Fruit fly (Drosophila melanogaster) whole organism, embryonic: ENCODE measurements around the gene bark.

Experiments
- Asciz ChIP-seq: fragments of 200-800 bp; sonication (Bioruptor generic); optimal IDR thresholded peaks from 2 replicates; lab custom pipeline; 2017; ENCODE audit warnings: missing biosample characterization, mild to moderate bottlenecking, missing genetic modification characterization, missing genetic modification reagents
- Atf6 ChIP-seq: fragments of 200-800 bp; sonication (Bioruptor generic); IDR thresholded peaks from 2 replicates; pipeline ENCODE4 v1.3.6; 2022; ENCODE audit warnings: missing biosample characterization, missing genetic modification characterization
- Blimp-1 ChIP-seq: fragments of 200-800 bp; sonication (Bioruptor generic); optimal IDR thresholded peaks from 3 replicates; lab custom pipeline; 2018; ENCODE audit warnings: missing biosample characterization, missing genetic modification characterization, mild to moderate bottlenecking, moderate library complexity, missing genetic modification reagents
- BtbVII ChIP-seq: fragments of 200-800 bp; sonication (Bioruptor generic); optimal IDR thresholded peaks from 3 replicates; lab custom pipeline; 2017; ENCODE audit warnings: missing biosample characterization, mild to moderate bottlenecking, missing genetic modification characterization
- C15 ChIP-seq: fragments of 200-800 bp; sonication (Bioruptor generic); IDR thresholded peaks from 3 replicates; pipeline ENCODE4 v1.3.6; 2022; ENCODE audit warnings: missing biosample characterization, missing genetic modification characterization
- CG11085 ChIP-seq: fragments of 200-800 bp; sonication (Bioruptor generic); IDR thresholded peaks from 2 replicates; pipeline ENCODE4 v1.3.6; 2022; ENCODE audit warnings: missing biosample characterization, missing genetic modification characterization
- CG11247 ChIP-seq: fragments of 200-800 bp; sonication (Bioruptor generic); IDR thresholded peaks from 2 replicates; pipeline ENCODE4 v1.3.6; 2022; ENCODE audit warnings: missing biosample characterization, missing genetic modification characterization
- CG11723 ChIP-seq: fragments of 200-800 bp; sonication (Bioruptor generic); optimal IDR thresholded peaks from 2 replicates; lab custom pipeline; 2017; ENCODE audit warnings: missing biosample characterization, mild to moderate bottlenecking, missing genetic modification characterization
- CG13424 ChIP-seq: fragments of 200-800 bp; sonication (Bioruptor generic); optimal IDR thresholded peaks from 2 replicates; lab custom pipeline; 2019; ENCODE audit warnings: missing biosample characterization, mild to moderate bottlenecking, missing genetic modification characterization, moderate library complexity
- CG13775 ChIP-seq: fragments of 200-800 bp; sonication (Bioruptor generic); optimal IDR thresholded peaks from 3 replicates; lab custom pipeline; 2017; ENCODE audit warnings: missing biosample characterization, mild to moderate bottlenecking, missing genetic modification characterization
- CG14667 ChIP-seq: fragments of 200-800 bp; sonication (Bioruptor generic); IDR thresholded peaks from 2 replicates; pipeline ENCODE4 v1.3.6; 2022; ENCODE audit warnings: missing biosample characterization, missing genetic modification characterization
- CG33557 ChIP-seq: fragments of 200-800 bp; sonication (Bioruptor generic); optimal IDR thresholded peaks from 2 replicates; lab custom pipeline; 2019; ENCODE audit warnings: missing biosample characterization, mild to moderate bottlenecking, missing genetic modification characterization, moderate library complexity
- CG4404 ChIP-seq: fragments of 200-800 bp; sonication (Bioruptor generic); IDR thresholded peaks from 2 replicates; pipeline ENCODE4 v1.3.6; 2022; ENCODE audit warnings: missing biosample characterization, missing genetic modification characterization
- CG6683 ChIP-seq: fragments of 200-800 bp; sonication (Bioruptor generic); optimal IDR thresholded peaks from 2 replicates; lab custom pipeline; 2017; ENCODE audit warnings: missing biosample characterization, mild to moderate bottlenecking, missing genetic modification characterization, missing genetic modification reagents
- CG6689 ChIP-seq: fragments of 200-800 bp; sonication (Bioruptor generic); IDR thresholded peaks from 2 replicates; pipeline ENCODE4 v1.3.6; 2022; ENCODE audit warnings: missing biosample characterization, missing genetic modification characterization
- CG7786 ChIP-seq: fragments of 200-800 bp; sonication (Bioruptor generic); optimal IDR thresholded peaks from 2 replicates; lab custom pipeline; 2016; ENCODE audit warnings: missing biosample characterization, missing genetic modification characterization
- CG7963 ChIP-seq: fragments of 200-800 bp; sonication (Bioruptor generic); IDR thresholded peaks from 3 replicates; pipeline ENCODE4 v1.3.6; 2022; ENCODE audit warnings: missing biosample characterization, missing genetic modification characterization; ENCODE audit not compliant: partially characterized antibody
- CG8478 ChIP-seq: fragments of >200 bp; optimal IDR thresholded peaks from 2 replicates; lab custom pipeline; 2018
- CG9609 ChIP-seq: fragments of 200-800 bp; sonication (Bioruptor generic); optimal IDR thresholded peaks from 3 replicates; lab custom pipeline; 2016; ENCODE audit warnings: missing biosample characterization, missing genetic modification characterization
- CG9932 ChIP-seq: fragments of 200-800 bp; sonication (Bioruptor generic); IDR thresholded peaks from 2 replicates; pipeline ENCODE4 v1.3.6; 2022; ENCODE audit warnings: missing biosample characterization, missing genetic modification characterization
- CkIIα-i1 ChIP-seq: fragments of 200-800 bp; sonication (Bioruptor generic); IDR thresholded peaks from 2 replicates; pipeline ENCODE4 v1.3.6; 2022; ENCODE audit warnings: missing biosample characterization, missing genetic modification characterization
- Dip3 ChIP-seq: fragments of 200-800 bp; sonication (Bioruptor generic); optimal IDR thresholded peaks from 3 replicates; lab custom pipeline; 2016; ENCODE audit warnings: missing biosample characterization, missing genetic modification characterization
- E2f2 ChIP-seq: fragments of 200-800 bp; sonication (Bioruptor generic); IDR thresholded peaks from 2 replicates; pipeline ENCODE4 v1.3.6; 2022; ENCODE audit warnings: missing biosample characterization, missing genetic modification characterization
- Eip74EF ChIP-seq, 2 experiments: fragments of 200-800 bp in 1 of 2; fragments of >200 bp in 1 of 2; sonication (Bioruptor generic) in 1 of 2; optimal IDR thresholded peaks; 2 replicates each; lab custom pipeline; 2017 to 2019; ENCODE audit warnings: missing biosample characterization in 2 of 2, missing genetic modification characterization in 2 of 2, mild to moderate bottlenecking in 1 of 2, moderate library complexity in 1 of 2
- Ets97D ChIP-seq: fragments of 200-800 bp; sonication (Bioruptor generic); optimal IDR thresholded peaks from 3 replicates; lab custom pipeline; 2016; ENCODE audit warnings: missing biosample characterization, missing genetic modification characterization
- HLH4C ChIP-seq: fragments of 200-800 bp; sonication (Bioruptor generic); IDR thresholded peaks from 3 replicates; pipeline ENCODE4 v1.3.6; 2022; ENCODE audit warnings: missing biosample characterization, missing genetic modification characterization; ENCODE audit not compliant: partially characterized antibody
- Hr3 ChIP-seq: fragments of 200-800 bp; sonication (Bioruptor generic); optimal IDR thresholded peaks from 3 replicates; lab custom pipeline; 2016; ENCODE audit warnings: missing biosample characterization, missing genetic modification characterization
- Lhr ChIP-seq: fragments of 200-800 bp; sonication (Bioruptor generic); optimal IDR thresholded peaks from 3 replicates; lab custom pipeline; 2017; ENCODE audit warnings: mild to moderate bottlenecking, missing biosample characterization, missing genetic modification reagents, missing genetic modification characterization
- MBD-R2 ChIP-seq: fragments of 200-800 bp; sonication (Bioruptor generic); IDR thresholded peaks from 2 replicates; pipeline ENCODE4 v1.3.6; 2022; ENCODE audit warnings: missing biosample characterization, missing genetic modification characterization
- Med ChIP-seq: fragments of 200-800 bp; sonication (Bioruptor generic); peaks from one replicate; lab custom pipeline; 2016; ENCODE audit warnings: missing biosample characterization, missing genetic modification characterization, mild to moderate bottlenecking, inconsistent platforms, moderate library complexity
- NC2β ChIP-seq: fragments of 200-800 bp; sonication (Bioruptor generic); optimal IDR thresholded peaks from 2 replicates; lab custom pipeline; 2016; ENCODE audit warnings: missing biosample characterization, missing genetic modification characterization
- Xrp1 ChIP-seq: fragments of 200-800 bp; sonication (Bioruptor generic); IDR thresholded peaks from 2 replicates; pipeline ENCODE4 v1.3.6; 2022; ENCODE audit warnings: missing biosample characterization, missing genetic modification characterization
- amos ChIP-seq: fragments of 200-800 bp; sonication (Bioruptor generic); IDR thresholded peaks from 2 replicates; pipeline ENCODE4 v1.3.6; 2022; ENCODE audit warnings: missing biosample characterization, missing genetic modification characterization; ENCODE audit not compliant: partially characterized antibody
- az2 ChIP-seq: fragments of 200-800 bp; sonication (Bioruptor generic); optimal IDR thresholded peaks from 3 replicates; lab custom pipeline; 2016; ENCODE audit warnings: missing biosample characterization, missing genetic modification characterization
- cato ChIP-seq: fragments of 200-800 bp; sonication (Bioruptor generic); optimal IDR thresholded peaks from 2 replicates; lab custom pipeline; 2016; ENCODE audit warnings: missing biosample characterization, missing genetic modification characterization, borderline replicate concordance
- ci ChIP-seq: fragments of 200-800 bp; sonication (Bioruptor generic); IDR thresholded peaks from 3 replicates; pipeline ENCODE4 v1.3.6; 2022; ENCODE audit warnings: missing biosample characterization, missing genetic modification characterization
- danr ChIP-seq: fragments of 200-800 bp; sonication (Bioruptor generic); IDR thresholded peaks from 2 replicates; pipeline ENCODE4 v1.3.6; 2022; ENCODE audit warnings: missing biosample characterization, missing genetic modification characterization
- dati ChIP-seq: fragments of 200-800 bp; sonication (Bioruptor generic); IDR thresholded peaks from 2 replicates; pipeline ENCODE4 v1.3.6; 2022; ENCODE audit warnings: missing biosample characterization, missing genetic modification characterization
- en ChIP-seq: fragments of 200-800 bp; sonication (Bioruptor generic); optimal IDR thresholded peaks from 2 replicates; lab custom pipeline; 2016; ENCODE audit warnings: missing biosample characterization, missing genetic modification characterization
- exex ChIP-seq: fragments of 200-800 bp; sonication (Bioruptor generic); optimal IDR thresholded peaks from 4 replicates; lab custom pipeline; 2018; ENCODE audit warnings: missing biosample characterization, mild to moderate bottlenecking, missing genetic modification characterization, moderate library complexity
- fd96Cb ChIP-seq: fragments of 200-800 bp; sonication (Bioruptor generic); optimal IDR thresholded peaks from 2 replicates; lab custom pipeline; 2018; ENCODE audit warnings: missing biosample characterization, mild to moderate bottlenecking, missing genetic modification characterization, moderate library complexity
- gcm2 ChIP-seq: fragments of 200-800 bp; sonication (Bioruptor generic); optimal IDR thresholded peaks from 2 replicates; lab custom pipeline; 2016; ENCODE audit warnings: missing biosample characterization, missing genetic modification characterization
- gsb-n ChIP-seq: fragments of 200-800 bp; sonication (Bioruptor generic); optimal IDR thresholded peaks from 3 replicates; lab custom pipeline; 2018; ENCODE audit warnings: missing biosample characterization, mild to moderate bottlenecking, missing genetic modification characterization
- gt ChIP-seq: fragments of 200-800 bp; sonication (Bioruptor generic); IDR thresholded peaks from 2 replicates; pipeline ENCODE4 v1.3.6; 2022; ENCODE audit warnings: missing biosample characterization, missing genetic modification characterization
- her ChIP-seq: fragments of 200-800 bp; sonication (Bioruptor generic); optimal IDR thresholded peaks from 2 replicates; lab custom pipeline; 2016; ENCODE audit warnings: missing biosample characterization, missing genetic modification characterization
- odd ChIP-seq: fragments of 200-800 bp; sonication (Bioruptor generic); optimal IDR thresholded peaks from 2 replicates; lab custom pipeline; 2017; ENCODE audit warnings: missing biosample characterization, mild to moderate bottlenecking, missing genetic modification characterization
- pho ChIP-seq: fragments of 200-800 bp; sonication (Bioruptor generic); optimal IDR thresholded peaks from 2 replicates; lab custom pipeline; 2016; ENCODE audit warnings: missing biosample characterization, missing genetic modification characterization
- pum ChIP-seq: fragments of 200-800 bp; sonication (Bioruptor generic); optimal IDR thresholded peaks from 2 replicates; lab custom pipeline; 2016; ENCODE audit warnings: missing biosample characterization, missing genetic modification characterization
- sens ChIP-seq: fragments of 200-800 bp; sonication (Bioruptor generic); peaks from one replicate; lab custom pipeline; 2016; ENCODE audit warnings: missing biosample characterization, missing genetic modification characterization
- sr ChIP-seq: fragments of 200-800 bp; sonication (Bioruptor generic); IDR thresholded peaks from 3 replicates; pipeline ENCODE4 v1.3.6; 2022; ENCODE audit warnings: missing biosample characterization, missing genetic modification characterization
- tgo ChIP-seq: fragments of 200-800 bp; sonication (Bioruptor generic); IDR thresholded peaks from 3 replicates; pipeline ENCODE4 v1.3.6; 2022; ENCODE audit warnings: missing biosample characterization, missing genetic modification characterization
- z ChIP-seq: fragments of 200-800 bp; sonication (Bioruptor generic); IDR thresholded peaks from 3 replicates; pipeline ENCODE4 v1.3.6; 2022; ENCODE audit warnings: missing biosample characterization, missing genetic modification characterization

The bark gene

DNA sequence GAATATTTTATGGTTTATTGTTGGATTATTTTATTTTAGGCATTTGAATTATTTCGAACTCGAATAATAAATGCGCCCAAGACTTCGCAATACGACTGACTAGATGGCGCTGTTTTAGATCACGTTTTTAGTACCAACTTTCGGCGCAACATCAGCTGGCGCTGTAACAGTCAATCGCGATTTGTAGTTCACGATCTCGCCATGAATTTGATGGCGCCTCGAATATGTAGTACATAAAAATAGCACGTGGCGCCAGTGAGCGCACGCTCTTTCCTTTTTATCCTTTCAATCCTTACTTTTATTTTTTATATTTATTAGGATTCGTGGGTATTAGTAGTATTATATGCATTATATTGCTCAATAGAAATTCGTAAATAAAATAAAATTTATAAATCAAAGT, 721 bp upstream of the bark start (continued):
- peak; percentile 37; the same call in 1 of the 2 replicates for TF ChIP-seq amos (GFP tag; lab: Robert Waterston, UW)
- TF ChIP-seq Blimp-1: peak; percentile 33
- peak; percentile 54 for TF ChIP-seq danr (GFP tag; lab: Robert Waterston, UW)
- peak; percentile 93 for TF ChIP-seq E2f2 (GFP tag; lab: Robert Waterston, UW)
- TF ChIP-seq Ets97D (GFP tag; lab: Kevin White, UChicago): peak; percentile 13
- peak; percentile 3 for TF ChIP-seq en (GFP tag; lab: Kevin White, UChicago)
- peak; percentile 63 for TF ChIP-seq sr (GFP tag; lab: Robert Waterston, UW)
- peak; percentile 52 for TF ChIP-seq pho
- peak; percentile 80 for TF ChIP-seq tgo (GFP tag; lab: Robert Waterston, UW)
- TF ChIP-seq CG9609: peak; percentile 75
- TF ChIP-seq fd96Cb: peak; percentile 36
- peak; percentile 19 for TF ChIP-seq Dip3 (GFP tag; lab: Kevin White, UChicago)
- peak; percentile 32; the same call in 1 of the 2 replicates for TF ChIP-seq MBD-R2
- peak; percentile 75 for TF ChIP-seq sens
- peak; percentile 59 for TF ChIP-seq CG7786 (GFP tag; lab: Kevin White, UChicago)
- no peak for TF ChIP-seq exex
- no peak for TF ChIP-seq BtbVII
- peak; percentile 79 for TF ChIP-seq NC2β (GFP tag; lab: Kevin White, UChicago)
- TF ChIP-seq pum (GFP tag; lab: Kevin White, UChicago): peak; percentile 62
- TF ChIP-seq Xrp1 (GFP tag; lab: Robert Waterston, UW): peak; percentile 58
- 0 out of 2 replicates have a peak, but pooled peaks have one; percentile 11 for TF ChIP-seq dati (GFP tag; lab: Robert Waterston, UW)
- TF ChIP-seq CG11085 (GFP tag; lab: Robert Waterston, UW): peak; percentile 77
- peak; percentile 39; the same call in 1 of the 2 replicates for TF ChIP-seq Atf6 (GFP tag; lab: Robert Waterston, UW)
- TF ChIP-seq CG6683: no peak
- TF ChIP-seq C15 (GFP tag; lab: Robert Waterston, UW): 0 out of 3 replicates have a peak, but pooled peaks have one; percentile 19
- TF ChIP-seq gsb-n (tag; lab: Kevin White, UChicago): peak; percentile 43
- no peak for TF ChIP-seq CG7963 (GFP tag; lab: Robert Waterston, UW)
- TF ChIP-seq Eip74EF (GFP tag; optimal IDR thresholded peaks at IDR 0.05; lab: Kevin White, UChicago): no peak
- peak; percentile 23 for TF ChIP-seq CG13775
- TF ChIP-seq CG13424 (tag; lab: Kevin White, UChicago): peak; percentile 47
- peak; percentile 53 for TF ChIP-seq CG4404 (GFP tag; lab: Robert Waterston, UW)
- TF ChIP-seq Med: peak; percentile 96
- peak; percentile 94 for TF ChIP-seq CG11247 (GFP tag; lab: Robert Waterston, UW)
- peak; percentile 27 for TF ChIP-seq CG11723 (GFP tag; lab: Kevin White, UChicago)
- TF ChIP-seq her (GFP tag; lab: Kevin White, UChicago): peak; percentile 59
- TF ChIP-seq CG14667: peak; percentile 80
- no peak for TF ChIP-seq z (GFP tag; lab: Robert Waterston, UW)
- peak; percentile 22 for TF ChIP-seq gcm2 (GFP tag; lab: Kevin White, UChicago)
- TF ChIP-seq CkIIα-i1 (GFP tag; lab: Robert Waterston, UW): no peak
- no peak for TF ChIP-seq Asciz (GFP tag; lab: Kevin White, UChicago)
- peak; percentile 80 for TF ChIP-seq Hr3 (GFP tag; lab: Kevin White, UChicago)
- TF ChIP-seq CG33557: peak; percentile 66
- TF ChIP-seq az2: peak; percentile 78
- peak; percentile 18; the same call in 1 of the 2 replicates for TF ChIP-seq gt (GFP tag; lab: Robert Waterston, UW)
- TF ChIP-seq CG9932 (GFP tag; lab: Robert Waterston, UW): peak; percentile 91
- peak; percentile 90 for TF ChIP-seq Lhr (GFP tag; lab: Kevin White, UChicago)
- TF ChIP-seq HLH4C: no peak
- TF ChIP-seq CG6689: peak; percentile 76
- no peak for TF ChIP-seq CG8478 (lab: Kevin White, UChicago)
- TF ChIP-seq odd (GFP tag; lab: Kevin White, UChicago): peak; percentile 30
- peak; percentile 57 for TF ChIP-seq cato (GFP tag; lab: Kevin White, UChicago)
- peak; percentile 95 for TF ChIP-seq ci (GFP tag; lab: Robert Waterston, UW)
